Worm (Caenorhabditis elegans) whole organism, young adult: Measurements from ENCODE around the gene Y50D4B.1.

ENCODE experiments used
- B0261.1 ChIP-seq: sonication (generic microtip); optimal IDR thresholded peaks from 2 replicates; lab custom pipeline; 2016; ENCODE audit warnings: mild to moderate bottlenecking, missing genetic modification characterization, moderate library complexity, missing compliant biosample characterization
- C06A6.2 ChIP-seq: fragments of 200-800 bp; sonication (Bioruptor generic); conservative IDR thresholded peaks from 2 replicates; pipeline ENCODE4 v1.3.6; 2022; ENCODE audit warnings: missing genetic modification characterization, missing compliant biosample characterization
- C17E4.6 ChIP-seq: fragments of 200-800 bp; sonication (Bioruptor generic); IDR thresholded peaks from 2 replicates; pipeline ENCODE4 v1.3.6; 2022; ENCODE audit warnings: missing genetic modification reagents, missing genetic modification characterization, missing compliant biosample characterization
- F22D6.2 ChIP-seq: sonication (generic microtip); optimal IDR thresholded peaks from 2 replicates; lab custom pipeline; 2016; ENCODE audit warnings: mild to moderate bottlenecking, missing genetic modification characterization, missing compliant biosample characterization
- F49E8.2 ChIP-seq: sonication (generic microtip); optimal IDR thresholded peaks from 3 replicates; lab custom pipeline; 2017; ENCODE audit warnings: missing genetic modification characterization, mild to moderate bottlenecking, missing compliant biosample characterization, antibody characterized with exemption, moderate library complexity; ENCODE audit not compliant: insufficient read depth
- T07F8.4 ChIP-seq: sonication (generic microtip); optimal IDR thresholded peaks from 2 replicates; lab custom pipeline; 2016; ENCODE audit warnings: mild to moderate bottlenecking, missing genetic modification characterization, moderate library complexity, missing compliant biosample characterization
- T26A5.8 ChIP-seq: sonication (generic microtip); optimal IDR thresholded peaks from 2 replicates; lab custom pipeline; 2016; ENCODE audit warnings: missing genetic modification characterization, missing compliant biosample characterization
- Y53G8AR.9 ChIP-seq: fragments of 200-800 bp; sonication (Bioruptor generic); conservative IDR thresholded peaks from 2 replicates; pipeline ENCODE4 v1.3.6; 2022; ENCODE audit warnings: missing genetic modification reagents, missing genetic modification characterization, missing compliant biosample characterization
- Y56A3A.18 ChIP-seq: fragments of 200-800 bp; sonication (Bioruptor generic); IDR thresholded peaks from 2 replicates; pipeline ENCODE4 v1.3.6; 2022; ENCODE audit warnings: missing genetic modification reagents, missing genetic modification characterization, missing compliant biosample characterization
- ama-1 ChIP-seq, 3 experiments: fragments of 150-350 bp in 1 of 3; sonication (generic microtip) in 2 of 3; optimal IDR thresholded peaks; 2 replicates each; lab custom pipeline; 2014 to 2018; ENCODE audit warnings: missing biosample characterization in 2 of 3, missing genetic modification characterization in 2 of 3, missing genetic modification reagents in 2 of 3
- athp-1 ChIP-seq: sonication (generic microtip); optimal IDR thresholded peaks from 2 replicates; lab custom pipeline; 2017; ENCODE audit warnings: mild to moderate bottlenecking, missing genetic modification characterization, missing compliant biosample characterization
- attf-3 ChIP-seq: fragments of 200-800 bp; sonication (Bioruptor generic); conservative IDR thresholded peaks from 2 replicates; pipeline ENCODE4 v1.3.6; 2022; ENCODE audit warnings: missing genetic modification reagents, missing genetic modification characterization, missing compliant biosample characterization
- attf-5 ChIP-seq: fragments of 200-800 bp; sonication (Bioruptor generic); optimal IDR thresholded peaks from 2 replicates; lab custom pipeline; 2018; ENCODE audit warnings: mild to moderate bottlenecking, missing genetic modification characterization, missing compliant biosample characterization
- cebp-2 ChIP-seq: fragments of 200-800 bp; sonication (Bioruptor generic); IDR thresholded peaks from 2 replicates; pipeline ENCODE4 v1.3.6; 2022; ENCODE audit warnings: missing genetic modification characterization, missing compliant biosample characterization
- ceh-27 ChIP-seq: fragments of 200-800 bp; sonication (Bioruptor generic); optimal IDR thresholded peaks from 2 replicates; lab custom pipeline; 2018; ENCODE audit warnings: mild to moderate bottlenecking, missing genetic modification characterization, moderate library complexity, missing compliant biosample characterization
- dpff-1 ChIP-seq: sonication (generic microtip); optimal IDR thresholded peaks from 2 replicates; lab custom pipeline; 2017; ENCODE audit warnings: mild to moderate bottlenecking, missing genetic modification characterization, missing compliant biosample characterization
- dpl-1 ChIP-seq: fragments of 150-350 bp; optimal IDR thresholded peaks from 2 replicates; lab custom pipeline; 2014; ENCODE audit warnings: missing biosample characterization, missing genetic modification reagents, missing genetic modification characterization
- egl-44 ChIP-seq: fragments of 200-800 bp; sonication (Bioruptor generic); IDR thresholded peaks from 2 replicates; pipeline ENCODE4 v1.3.6; 2022; ENCODE audit warnings: missing genetic modification reagents, missing genetic modification characterization, missing compliant biosample characterization
- fkh-3 ChIP-seq: sonication (generic microtip); optimal IDR thresholded peaks from 2 replicates; lab custom pipeline; 2016; ENCODE audit warnings: mild to moderate bottlenecking, missing genetic modification characterization, missing compliant biosample characterization
- him-1 ChIP-seq: sonication (generic microtip); optimal IDR thresholded peaks from 2 replicates; lab custom pipeline; 2016; ENCODE audit warnings: missing genotype, missing genetic modification reagents, missing genetic modification characterization, missing compliant biosample characterization
- hmg-20 ChIP-seq: fragments of 200-800 bp; sonication (Bioruptor generic); IDR thresholded peaks from 2 replicates; pipeline ENCODE4 v1.3.6; 2022; ENCODE audit warnings: missing genetic modification reagents, missing genetic modification characterization, missing compliant biosample characterization
- let-607 ChIP-seq, 2 experiments: fragments of 200-800 bp in 1 of 2; sonication (Bioruptor generic) in 1 of 2; sonication (generic microtip) in 1 of 2; optimal IDR thresholded peaks; 2 replicates each; lab custom pipeline; 2016 to 2018; ENCODE audit warnings: mild to moderate bottlenecking in 2 of 2, missing compliant biosample characterization in 2 of 2, missing genetic modification characterization in 2 of 2, moderate library complexity in 2 of 2, missing genotype in 1 of 2
- lir-1 ChIP-seq: fragments of 200-800 bp; sonication (Bioruptor generic); conservative IDR thresholded peaks from 2 replicates; pipeline ENCODE4 v1.3.6; 2022; ENCODE audit warnings: missing genetic modification reagents, missing genetic modification characterization, missing compliant biosample characterization
- mcd-1 ChIP-seq: fragments of 200-800 bp; sonication (Bioruptor generic); IDR thresholded peaks from 2 replicates; pipeline ENCODE4 v1.3.6; 2022; ENCODE audit warnings: missing genetic modification reagents, missing genetic modification characterization, missing compliant biosample characterization
- mes-4 ChIP-seq: sonication (generic microtip); optimal IDR thresholded peaks from 2 replicates; lab custom pipeline; 2016; ENCODE audit warnings: missing genotype, missing genetic modification characterization, missing compliant biosample characterization
- nfya-2 ChIP-seq: fragments of 200-800 bp; sonication (Bioruptor generic); IDR thresholded peaks from 2 replicates; pipeline ENCODE4 v1.3.6; 2022; ENCODE audit warnings: missing genetic modification reagents, missing genetic modification characterization, missing compliant biosample characterization
- repo-1 ChIP-seq: sonication (generic microtip); optimal IDR thresholded peaks from 2 replicates; lab custom pipeline; 2017; ENCODE audit warnings: mild to moderate bottlenecking, missing genetic modification characterization, missing compliant biosample characterization
- sea-2 ChIP-seq: fragments of 200-800 bp; sonication (Bioruptor generic); IDR thresholded peaks from 2 replicates; pipeline ENCODE4 v1.3.6; 2022; ENCODE audit warnings: missing genetic modification characterization, missing compliant biosample characterization
- snpc-1.1 ChIP-seq: sonication (generic microtip); optimal IDR thresholded peaks from 2 replicates; lab custom pipeline; 2017; ENCODE audit warnings: missing genetic modification characterization, mild to moderate bottlenecking, missing compliant biosample characterization, antibody characterized with exemption, moderate library complexity, missing genotype, missing genetic modification reagents; ENCODE audit not compliant: insufficient read depth
- snpc-1.3 ChIP-seq: sonication (generic microtip); optimal IDR thresholded peaks from 2 replicates; lab custom pipeline; 2017; ENCODE audit warnings: missing genetic modification characterization, mild to moderate bottlenecking, missing compliant biosample characterization, antibody characterized with exemption, moderate library complexity, missing genotype, missing genetic modification reagents; ENCODE audit not compliant: insufficient read depth
- snpc-3.4 ChIP-seq: sonication (generic microtip); optimal IDR thresholded peaks from 2 replicates; lab custom pipeline; 2017; ENCODE audit warnings: missing genetic modification characterization, mild to moderate bottlenecking, missing compliant biosample characterization, antibody characterized with exemption, moderate library complexity, missing genotype, missing genetic modification reagents
- tbx-9 ChIP-seq: sonication (generic microtip); optimal IDR thresholded peaks from 2 replicates; lab custom pipeline; 2016; ENCODE audit warnings: borderline replicate concordance, missing genetic modification characterization, inconsistent platforms, missing compliant biosample characterization
- zim-3 ChIP-seq: sonication (generic microtip); optimal IDR thresholded peaks from 2 replicates; lab custom pipeline; 2017; ENCODE audit warnings: mild to moderate bottlenecking, missing genetic modification characterization, moderate library complexity, missing compliant biosample characterization
- ztf-25 ChIP-seq: fragments of 200-800 bp; sonication (Bioruptor generic); IDR thresholded peaks from 2 replicates; pipeline ENCODE4 v1.3.6; 2022; ENCODE audit warnings: missing genetic modification reagents, missing genetic modification characterization, missing compliant biosample characterization
- ztf-26 ChIP-seq: sonication (generic microtip); optimal IDR thresholded peaks from 2 replicates; lab custom pipeline; 2017; ENCODE audit warnings: missing genetic modification characterization, missing compliant biosample characterization

The Y50D4B.1 gene

DNA sequence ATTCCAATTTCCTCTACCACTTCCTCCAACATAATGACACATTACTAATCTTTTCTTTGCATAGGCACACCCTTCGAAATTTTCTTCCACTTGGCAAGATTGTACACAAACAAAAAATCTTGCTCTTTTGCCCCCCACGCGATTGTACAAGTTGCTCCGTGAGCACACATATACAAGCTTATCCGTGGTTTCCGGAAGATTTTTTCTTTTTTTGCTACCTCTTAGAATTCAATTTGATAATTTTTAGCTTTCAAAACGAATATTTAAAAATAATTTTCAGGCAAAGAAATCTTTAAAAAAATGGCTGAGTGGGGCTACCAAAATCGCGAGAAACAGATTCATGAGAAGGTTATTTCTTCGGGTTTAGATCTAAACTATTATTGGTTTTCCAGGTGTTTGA lies at the start of gene Y50D4B.1:
TSS of gene Y50D4B.1 (plus strand) at position 301 of the 400 bp plus-strand sequence.
- TF ChIP-seq F22D6.2 (tag; lab: Kevin White, UChicago) (no peak), dpl-1 (no peak), lir-1 (GFP tag; lab: Robert Waterston, UW) (no peak), sea-2 (no peak)

DNA sequence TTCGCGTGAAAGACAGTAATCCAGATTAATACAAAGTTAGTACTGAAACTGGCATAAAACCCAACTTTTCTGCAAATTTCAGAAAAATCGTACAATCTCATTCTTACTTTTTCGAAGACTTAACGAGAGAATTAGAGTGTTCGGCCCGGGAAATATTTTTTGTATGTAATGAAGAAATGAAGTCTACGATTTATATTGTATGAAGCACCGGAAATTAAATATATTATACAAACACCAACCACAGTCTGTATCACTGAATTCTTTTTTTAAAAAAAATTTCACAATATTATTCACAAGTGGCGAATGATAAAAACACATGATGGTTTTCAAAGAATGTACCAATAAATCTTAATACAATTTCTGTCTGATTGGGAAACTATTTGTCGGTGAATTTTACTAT lies 48.3 kb upstream of the Y50D4B.1 start, which contains the start of gene str-67:
TSS of gene str-67 (minus strand) at position 101 of the 400 bp plus-strand sequence.
- TF ChIP-seq nfya-2 (GFP tag; lab: Robert Waterston, UW) = no peak
- TF ChIP-seq Y53G8AR.9 = no peak
- TF ChIP-seq athp-1 (tag; lab: Kevin White, UChicago) = no peak
- TF ChIP-seq T07F8.4 (tag; lab: Kevin White, UChicago) = no peak
- TF ChIP-seq him-1 = no peak
- TF ChIP-seq snpc-3.4 (tag; lab: Kevin White, UChicago) = no peak
- no peak for TF ChIP-seq attf-3 (GFP tag; lab: Robert Waterston, UW)
- no peak for TF ChIP-seq C17E4.6 (GFP tag; lab: Robert Waterston, UW)
- no peak for TF ChIP-seq F22D6.2 (tag; lab: Kevin White, UChicago)
- no peak for TF ChIP-seq egl-44 (GFP tag; lab: Robert Waterston, UW)
- TF ChIP-seq F49E8.2 (tag; lab: Kevin White, UChicago) = no peak
- no peak for TF ChIP-seq T26A5.8 (tag; lab: Kevin White, UChicago)
- no peak for TF ChIP-seq attf-5 (GFP tag; lab: Kevin White, UChicago)
- no peak for TF ChIP-seq cebp-2 (GFP tag; lab: Robert Waterston, UW)
- TF ChIP-seq snpc-1.1 (tag; lab: Kevin White, UChicago) = no peak
- no peak for TF ChIP-seq repo-1 (tag; lab: Kevin White, UChicago)
- no peak for TF ChIP-seq ztf-26 (tag; lab: Kevin White, UChicago)
- no peak for TF ChIP-seq fkh-3 (tag; lab: Kevin White, UChicago)
- TF ChIP-seq C06A6.2 (GFP tag; lab: Robert Waterston, UW) = no peak

DNA sequence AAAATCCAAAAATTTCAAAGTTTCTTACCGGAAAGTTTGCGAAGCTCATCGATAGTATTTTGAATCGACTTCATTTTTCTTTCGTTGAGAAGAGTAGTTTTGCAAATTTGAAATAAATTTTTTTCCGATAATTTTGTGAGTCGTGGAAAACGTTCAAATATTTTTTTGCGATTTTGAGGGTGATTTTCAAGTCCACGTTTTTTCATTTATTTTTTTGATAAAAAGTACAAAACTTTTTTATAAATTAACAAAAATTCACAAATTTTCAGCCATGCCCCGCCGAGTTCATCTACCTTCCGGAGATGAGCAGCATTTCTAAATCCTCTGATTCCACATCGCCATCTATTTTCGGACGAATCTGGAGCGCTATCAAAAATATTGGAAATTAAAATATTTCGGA lies 45.3 kb upstream of the Y50D4B.1 start, which contains the start of gene K10C9.7:
TSS of gene K10C9.7 (minus strand) at position 101 of the 400 bp plus-strand sequence.
- TF ChIP-seq zim-3 (tag; lab: Kevin White, UChicago) (no peak), dpff-1 (no peak), ama-1 (optimal IDR thresholded peaks at IDR 0.05; lab: Kevin White, UChicago) (no peak), ama-1 (GFP tag; optimal IDR thresholded peaks at IDR 0.05; lab: Kevin White, UChicago) (no peak), repo-1 (tag; lab: Kevin White, UChicago) (no peak), snpc-1.3 (no peak), ztf-25 (GFP tag; lab: Robert Waterston, UW) (no peak), ceh-27 (GFP tag; lab: Kevin White, UChicago) (no peak), B0261.1 (tag; lab: Kevin White, UChicago) (no peak), mes-4 (tag; lab: Kevin White, UChicago) (no peak), nfya-2 (GFP tag; lab: Robert Waterston, UW) (no peak), ztf-26 (tag; lab: Kevin White, UChicago) (no peak), hmg-20 (GFP tag; lab: Robert Waterston, UW) (no peak)

DNA sequence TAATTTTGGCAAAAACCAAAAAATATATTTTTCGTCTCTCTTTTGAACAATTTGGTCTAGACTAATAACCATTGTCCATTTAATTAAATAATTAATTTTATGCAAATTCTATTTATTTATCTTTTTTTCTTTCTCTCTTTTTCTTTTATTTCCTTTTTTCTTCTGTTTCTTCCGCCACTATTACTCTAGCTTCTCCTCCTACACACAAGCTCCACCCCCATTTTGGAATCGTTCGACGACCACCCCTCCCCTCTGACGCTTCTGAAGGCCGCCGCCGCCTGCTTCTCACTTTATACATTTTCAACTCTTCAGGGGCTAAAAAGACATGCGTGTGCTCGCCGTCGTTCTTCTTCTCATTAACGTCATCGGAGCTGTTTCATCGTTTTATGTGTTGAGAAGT lies 37.8 kb upstream of the Y50D4B.1 start, which contains the start of gene K10C9.1:
TSS of gene K10C9.1 (plus strand) at position 301 of the 400 bp plus-strand sequence.
- TF ChIP-seq mcd-1 (GFP tag; lab: Robert Waterston, UW) = no peak
- TF ChIP-seq tbx-9 (tag; lab: Kevin White, UChicago) = no peak
- TF ChIP-seq Y56A3A.18 (GFP tag; lab: Robert Waterston, UW) = no peak
- TF ChIP-seq let-607 (tag; optimal IDR thresholded peaks at IDR 0.05; lab: Kevin White, UChicago) = no peak
